Worm (Caenorhabditis elegans) whole organism, early embryonic: ENCODE measurements around the gene F55D1.1.

Experiments used
- B0310.2 ChIP-seq: sonication (generic microtip); optimal IDR thresholded peaks from 2 replicates; lab custom pipeline; 2016; ENCODE audit warnings: mild to moderate bottlenecking, missing genetic modification characterization, missing compliant biosample characterization
- F13C5.2 ChIP-seq: sonication (generic microtip); optimal IDR thresholded peaks from 2 replicates; lab custom pipeline; 2017; ENCODE audit warnings: mild to moderate bottlenecking, missing genetic modification characterization, inconsistent platforms, missing compliant biosample characterization
- aly-1 ChIP-seq: sonication (generic microtip); optimal IDR thresholded peaks from 2 replicates; lab custom pipeline; 2016; ENCODE audit warnings: missing genetic modification characterization, missing compliant biosample characterization
- ama-1 ChIP-seq: fragments of 150-350 bp; optimal IDR thresholded peaks from 2 replicates; lab custom pipeline; 2014
- ceh-13 ChIP-seq: fragments of 200-800 bp; sonication (Bioruptor generic); optimal IDR thresholded peaks from 2 replicates; lab custom pipeline; 2018; ENCODE audit warnings: mild to moderate bottlenecking, missing genetic modification characterization, missing compliant biosample characterization
- ets-7 ChIP-seq: sonication (generic microtip); optimal IDR thresholded peaks from 2 replicates; lab custom pipeline; 2016; ENCODE audit warnings: missing genotype, missing genetic modification characterization, missing compliant biosample characterization
- flt-1 ChIP-seq: fragments of 200-800 bp; sonication (Bioruptor generic); IDR thresholded peaks from 2 replicates; pipeline ENCODE4 v1.3.6; 2022; ENCODE audit warnings: missing genetic modification characterization, missing compliant biosample characterization
- hmbx-1 ChIP-seq: sonication (generic microtip); optimal IDR thresholded peaks from 2 replicates; lab custom pipeline; 2016; ENCODE audit warnings: mild to moderate bottlenecking, missing genetic modification characterization, missing compliant biosample characterization
- hmg-4 ChIP-seq: fragments of 200-800 bp; sonication (Bioruptor generic); optimal IDR thresholded peaks from 2 replicates; lab custom pipeline; 2018; ENCODE audit warnings: mild to moderate bottlenecking, missing genetic modification characterization, missing compliant biosample characterization
- pes-1 ChIP-seq: fragments of 200-800 bp; sonication (Bioruptor generic); IDR thresholded peaks from 2 replicates; pipeline ENCODE4 v1.3.6; 2022; ENCODE audit warnings: missing genetic modification reagents, missing genetic modification characterization, missing compliant biosample characterization
- sea-1 ChIP-seq: fragments of 200-800 bp; sonication (Bioruptor generic); conservative IDR thresholded peaks from 2 replicates; pipeline ENCODE4 v1.3.6; 2022; ENCODE audit warnings: missing genetic modification characterization, missing compliant biosample characterization
- tbx-37 ChIP-seq: fragments of 200-800 bp; sonication (Bioruptor generic); conservative IDR thresholded peaks from 2 replicates; pipeline ENCODE4 v1.3.6; 2022; ENCODE audit warnings: missing genetic modification reagents, missing genetic modification characterization, missing compliant biosample characterization
- tra-4 ChIP-seq: sonication (generic microtip); optimal IDR thresholded peaks from 2 replicates; lab custom pipeline; 2017; ENCODE audit warnings: missing genetic modification characterization, missing compliant biosample characterization

- TF ChIP-seq hmg-4 (GFP tag; lab: Kevin White, UChicago): no peak
- no peak for TF ChIP-seq sea-1 (GFP tag; lab: Robert Waterston, UW)
- TF ChIP-seq F13C5.2 (tag; lab: Kevin White, UChicago): no peak
- no peak for TF ChIP-seq aly-1
- no peak for TF ChIP-seq B0310.2 (tag; lab: Kevin White, UChicago)
- no peak for TF ChIP-seq tbx-37
- no peak for TF ChIP-seq hmbx-1 (tag; lab: Kevin White, UChicago)
- no peak for TF ChIP-seq ets-7 (tag; lab: Kevin White, UChicago)
- no peak for TF ChIP-seq ama-1 (lab: Kevin White, UChicago)
- TF ChIP-seq flt-1 (GFP tag; lab: Robert Waterston, UW): no peak
- no peak for TF ChIP-seq ceh-13 (GFP tag; lab: Kevin White, UChicago)
- TF ChIP-seq tra-4 (tag; lab: Kevin White, UChicago): no peak
- no peak for TF ChIP-seq pes-1 (GFP tag; lab: Robert Waterston, UW)
Measured at ce11 chrX:5507926-5508325, 18.3 kb downstream of the F55D1.1 start.
